Worm (Caenorhabditis elegans) whole organism, midembryonic: ENCODE measurements around the gene drl-1.

Experiments used
- T22C8.4 ChIP-seq: fragments of 200-800 bp; sonication (Bioruptor generic); IDR thresholded peaks from 2 replicates; pipeline ENCODE4 v1.3.6; 2022; ENCODE audit warnings: missing genetic modification characterization, missing compliant biosample characterization
- cog-1 ChIP-seq: sonication (generic microtip); optimal IDR thresholded peaks from 2 replicates; lab custom pipeline; 2016; ENCODE audit warnings: missing genetic modification characterization, missing compliant biosample characterization
- flt-1 ChIP-seq: fragments of 200-800 bp; sonication (Bioruptor generic); IDR thresholded peaks from 2 replicates; pipeline ENCODE4 v1.3.6; 2022; ENCODE audit warnings: missing genetic modification characterization, missing compliant biosample characterization
- klf-2 ChIP-seq: fragments of 200-800 bp; sonication (Bioruptor generic); conservative IDR thresholded peaks from 2 replicates; pipeline ENCODE4 v1.3.6; 2022; ENCODE audit warnings: missing genetic modification reagents, missing genetic modification characterization, missing compliant biosample characterization
- med-1 ChIP-seq: sonication (generic microtip); optimal IDR thresholded peaks from 2 replicates; lab custom pipeline; 2017; ENCODE audit warnings: missing genetic modification characterization, mild to moderate bottlenecking, missing compliant biosample characterization, antibody characterized with exemption, missing genetic modification reagents; ENCODE audit not compliant: insufficient read depth
- ref-1 ChIP-seq: fragments of 200-800 bp; sonication (Bioruptor generic); conservative IDR thresholded peaks from 2 replicates; pipeline ENCODE4 v1.3.6; 2022; ENCODE audit warnings: missing genetic modification reagents, missing genetic modification characterization, missing compliant biosample characterization
- tab-1 ChIP-seq: fragments of 200-800 bp; sonication (Bioruptor generic); IDR thresholded peaks from 2 replicates; pipeline ENCODE4 v1.3.6; 2022; ENCODE audit warnings: missing genetic modification characterization, missing compliant biosample characterization
- ztf-23 ChIP-seq: fragments of 200-800 bp; sonication (Bioruptor generic); IDR thresholded peaks from 2 replicates; pipeline ENCODE4 v1.3.6; 2022; ENCODE audit warnings: missing genetic modification reagents, missing genetic modification characterization, missing compliant biosample characterization
- ztf-29 ChIP-seq: fragments of 200-800 bp; sonication (Bioruptor generic); IDR thresholded peaks from 2 replicates; pipeline ENCODE4 v1.3.6; 2022; ENCODE audit warnings: missing genetic modification reagents, missing genetic modification characterization, missing compliant biosample characterization

Gene drl-1

ce11 chrIV:373963-374362 is 49.1 kb downstream of the drl-1 start:
- TF ChIP-seq flt-1 (GFP tag; lab: Robert Waterston, UW) = no peak
- TF ChIP-seq ztf-23 (GFP tag; lab: Robert Waterston, UW) = no peak
- TF ChIP-seq tab-1 (GFP tag; lab: Robert Waterston, UW) = no peak
- no peak for TF ChIP-seq med-1 (GFP tag; lab: Kevin White, UChicago)
- no peak for TF ChIP-seq ref-1 (GFP tag; lab: Robert Waterston, UW)
- no peak for TF ChIP-seq T22C8.4 (GFP tag; lab: Robert Waterston, UW)
- no peak for TF ChIP-seq ztf-29 (GFP tag; lab: Robert Waterston, UW)
- TF ChIP-seq cog-1 (tag; lab: Kevin White, UChicago) = no peak
- TF ChIP-seq klf-2 = no peak

ce11 chrIV:375915-376314 is 51.1 kb downstream of the drl-1 start, which contains the start of gene fln-1:
Gene fln-1, minus strand, starts transcription at chrIV:376015.
- TF ChIP-seq flt-1 (GFP tag; lab: Robert Waterston, UW) (no peak), med-1 (GFP tag; lab: Kevin White, UChicago) (no peak), T22C8.4 (GFP tag; lab: Robert Waterston, UW) (no peak), ztf-23 (GFP tag; lab: Robert Waterston, UW) (no peak)

- TF ChIP-seq flt-1 (GFP tag; lab: Robert Waterston, UW) (no peak), med-1 (GFP tag; lab: Kevin White, UChicago) (no peak), ztf-23 (GFP tag; lab: Robert Waterston, UW) (no peak), cog-1 (tag; lab: Kevin White, UChicago) (no peak), tab-1 (GFP tag; lab: Robert Waterston, UW) (no peak), ztf-29 (GFP tag; lab: Robert Waterston, UW) (no peak), ref-1 (GFP tag; lab: Robert Waterston, UW) (no peak), T22C8.4 (GFP tag; lab: Robert Waterston, UW) (no peak), klf-2 (no peak)
Observed at ce11 chrIV:377791-378190, 52.9 kb downstream of the drl-1 start.

- TF ChIP-seq klf-2 (no peak), ref-1 (GFP tag; lab: Robert Waterston, UW) (no peak), ztf-23 (GFP tag; lab: Robert Waterston, UW) (no peak), med-1 (GFP tag; lab: Kevin White, UChicago) (no peak), T22C8.4 (GFP tag; lab: Robert Waterston, UW) (no peak), flt-1 (GFP tag; lab: Robert Waterston, UW) (no peak), ztf-29 (GFP tag; lab: Robert Waterston, UW) (no peak), tab-1 (GFP tag; lab: Robert Waterston, UW) (no peak), cog-1 (tag; lab: Kevin White, UChicago) (no peak)
Observed at ce11 chrIV:378367-378766, 53.5 kb downstream of the drl-1 start.

ce11 chrIV:378838-379237 is 54.0 kb downstream of the drl-1 start:
- no peak for TF ChIP-seq tab-1 (GFP tag; lab: Robert Waterston, UW)
- TF ChIP-seq flt-1 (GFP tag; lab: Robert Waterston, UW) = no peak
- TF ChIP-seq ztf-23 (GFP tag; lab: Robert Waterston, UW) = no peak
- no peak for TF ChIP-seq T22C8.4 (GFP tag; lab: Robert Waterston, UW)
- TF ChIP-seq ztf-29 (GFP tag; lab: Robert Waterston, UW) = no peak
- TF ChIP-seq cog-1 (tag; lab: Kevin White, UChicago) = no peak
- TF ChIP-seq klf-2 = no peak
- TF ChIP-seq ref-1 (GFP tag; lab: Robert Waterston, UW) = no peak
- no peak for TF ChIP-seq med-1 (GFP tag; lab: Kevin White, UChicago)

- no peak for TF ChIP-seq ztf-23 (GFP tag; lab: Robert Waterston, UW)
- no peak for TF ChIP-seq cog-1 (tag; lab: Kevin White, UChicago)
- TF ChIP-seq klf-2 = no peak
- no peak for TF ChIP-seq ref-1 (GFP tag; lab: Robert Waterston, UW)
- no peak for TF ChIP-seq T22C8.4 (GFP tag; lab: Robert Waterston, UW)
- TF ChIP-seq med-1 (GFP tag; lab: Kevin White, UChicago) = no peak
- TF ChIP-seq tab-1 (GFP tag; lab: Robert Waterston, UW) = no peak
- TF ChIP-seq ztf-29 (GFP tag; lab: Robert Waterston, UW) = no peak
- no peak for TF ChIP-seq flt-1 (GFP tag; lab: Robert Waterston, UW)
Observed at ce11 chrIV:379605-380004, 54.7 kb downstream of the drl-1 start.
